Fruit fly (Drosophila melanogaster) whole organism, embryonic: ENCODE data around the gene mus301.
A peak's percentile ranks its signal among the peaks of the same experiment; 100 is the strongest.

Source experiments
- Asciz ChIP-seq: fragments of 200-800 bp; sonication (Bioruptor generic); optimal IDR thresholded peaks from 2 replicates; lab custom pipeline; 2017; ENCODE audit warnings: missing biosample characterization, mild to moderate bottlenecking, missing genetic modification characterization, missing genetic modification reagents
- Atf3 ChIP-seq: fragments of 200-800 bp; sonication (Bioruptor generic); optimal IDR thresholded peaks from 3 replicates; lab custom pipeline; 2016; ENCODE audit warnings: missing biosample characterization, missing genetic modification characterization
- CG10979 ChIP-seq: fragments of 200-800 bp; sonication (Bioruptor generic); optimal IDR thresholded peaks from 2 replicates; lab custom pipeline; 2018; ENCODE audit warnings: missing biosample characterization, mild to moderate bottlenecking, missing genetic modification characterization, moderate library complexity
- CG12659 ChIP-seq: fragments of 200-800 bp; sonication (Bioruptor generic); optimal IDR thresholded peaks from 3 replicates; lab custom pipeline; 2017; ENCODE audit warnings: mild to moderate bottlenecking, missing biosample characterization, missing genetic modification reagents, missing genetic modification characterization
- CG12769 ChIP-seq: fragments of 200-800 bp; sonication (Bioruptor generic); optimal IDR thresholded peaks from 2 replicates; lab custom pipeline; 2019; ENCODE audit warnings: missing biosample characterization, mild to moderate bottlenecking, missing genetic modification characterization, moderate library complexity
- CG14667 ChIP-seq: fragments of 200-800 bp; sonication (Bioruptor generic); IDR thresholded peaks from 2 replicates; pipeline ENCODE4 v1.3.6; 2022; ENCODE audit warnings: missing biosample characterization, missing genetic modification characterization
- CG15269 ChIP-seq: fragments of 200-800 bp; sonication (Bioruptor generic); optimal IDR thresholded peaks from 2 replicates; lab custom pipeline; 2018; ENCODE audit warnings: missing biosample characterization, mild to moderate bottlenecking, missing genetic modification characterization, moderate library complexity
- CG18619 ChIP-seq: fragments of 200-800 bp; sonication (Bioruptor generic); optimal IDR thresholded peaks from 3 replicates; lab custom pipeline; 2017; ENCODE audit warnings: missing biosample characterization, mild to moderate bottlenecking, missing genetic modification characterization
- CG18764 ChIP-seq: fragments of 200-800 bp; sonication (Bioruptor generic); optimal IDR thresholded peaks from 3 replicates; lab custom pipeline; 2016; ENCODE audit warnings: missing biosample characterization, missing genetic modification characterization
- CG2129 ChIP-seq: fragments of 200-800 bp; sonication (Bioruptor generic); IDR thresholded peaks from 2 replicates; pipeline ENCODE4 v1.3.6; 2022; ENCODE audit warnings: missing biosample characterization, missing genetic modification characterization; ENCODE audit not compliant: partially characterized antibody
- CG2199 ChIP-seq: fragments of 200-800 bp; sonication (Bioruptor generic); IDR thresholded peaks from 3 replicates; pipeline ENCODE4 v1.3.6; 2022; ENCODE audit warnings: missing biosample characterization, missing genetic modification characterization
- CG32532 ChIP-seq: fragments of 200-800 bp; sonication (Bioruptor generic); IDR thresholded peaks from 2 replicates; pipeline ENCODE4 v1.3.6; 2022; ENCODE audit warnings: missing biosample characterization, missing genetic modification characterization
- CG32767 ChIP-seq: fragments of 200-800 bp; sonication (Bioruptor generic); IDR thresholded peaks from 2 replicates; pipeline ENCODE4 v1.3.6; 2022; ENCODE audit warnings: missing biosample characterization, missing genetic modification characterization
- CG33213 ChIP-seq: fragments of 200-800 bp; sonication (Bioruptor generic); optimal IDR thresholded peaks from 3 replicates; lab custom pipeline; 2016; ENCODE audit warnings: missing biosample characterization, missing genetic modification characterization
- CG4617 ChIP-seq: fragments of 200-800 bp; sonication (Bioruptor generic); optimal IDR thresholded peaks from 3 replicates; lab custom pipeline; 2016; ENCODE audit warnings: missing biosample characterization, missing genetic modification characterization, borderline replicate concordance
- CG6254 ChIP-seq: fragments of 200-800 bp; sonication (Bioruptor generic); optimal IDR thresholded peaks from 3 replicates; lab custom pipeline; 2017; ENCODE audit warnings: mild to moderate bottlenecking, missing biosample characterization, missing genetic modification reagents, missing genetic modification characterization
- CG6689 ChIP-seq: fragments of 200-800 bp; sonication (Bioruptor generic); IDR thresholded peaks from 2 replicates; pipeline ENCODE4 v1.3.6; 2022; ENCODE audit warnings: missing biosample characterization, missing genetic modification characterization
- CG7745 ChIP-seq: fragments of 200-800 bp; sonication (Bioruptor generic); optimal IDR thresholded peaks from 2 replicates; lab custom pipeline; 2018; ENCODE audit warnings: missing biosample characterization, mild to moderate bottlenecking, missing genetic modification characterization, moderate library complexity
- CTCF ChIP-seq: fragments of 200-800 bp; sonication (Bioruptor generic); optimal IDR thresholded peaks from 2 replicates; lab custom pipeline; 2017; ENCODE audit warnings: missing biosample characterization, mild to moderate bottlenecking, missing genetic modification characterization, moderate library complexity
- CrebB ChIP-seq: fragments of 200-800 bp; sonication (Bioruptor generic); optimal IDR thresholded peaks from 3 replicates; lab custom pipeline; 2018; ENCODE audit warnings: missing biosample characterization, mild to moderate bottlenecking, missing genetic modification characterization
- Dbx ChIP-seq: fragments of 200-800 bp; sonication (Bioruptor generic); IDR thresholded peaks from 3 replicates; pipeline ENCODE4 v1.3.6; 2022; ENCODE audit warnings: missing biosample characterization, missing genetic modification characterization
- Doc3 ChIP-seq: fragments of 200-800 bp; sonication (Bioruptor generic); IDR thresholded peaks from 3 replicates; pipeline ENCODE4 v1.3.6; 2022; ENCODE audit warnings: missing biosample characterization, missing genetic modification characterization; ENCODE audit not compliant: partially characterized antibody
- Drgx ChIP-seq: fragments of 200-800 bp; sonication (Bioruptor generic); IDR thresholded peaks from 2 replicates; pipeline ENCODE4 v1.3.6; 2022; ENCODE audit warnings: missing biosample characterization, missing genetic modification characterization
- Eip74EF ChIP-seq, 2 experiments: fragments of 200-800 bp in 1 of 2; fragments of >200 bp in 1 of 2; sonication (Bioruptor generic) in 1 of 2; optimal IDR thresholded peaks; 2 replicates each; lab custom pipeline; 2017 to 2019; ENCODE audit warnings: missing biosample characterization in 2 of 2, missing genetic modification characterization in 2 of 2, mild to moderate bottlenecking in 1 of 2, moderate library complexity in 1 of 2
- Elba2 ChIP-seq: fragments of 200-800 bp; sonication (Bioruptor generic); optimal IDR thresholded peaks from 3 replicates; lab custom pipeline; 2016; ENCODE audit warnings: missing biosample characterization, missing genetic modification characterization
- Kr ChIP-seq: fragments of 200-800 bp; sonication (Bioruptor generic); optimal IDR thresholded peaks from 2 replicates; lab custom pipeline; 2017; ENCODE audit warnings: missing biosample characterization, mild to moderate bottlenecking, missing genetic modification characterization
- NC2α ChIP-seq: fragments of 200-800 bp; sonication (Bioruptor generic); optimal IDR thresholded peaks from 2 replicates; lab custom pipeline; 2016; ENCODE audit warnings: missing biosample characterization, missing genetic modification characterization
- NK7.1 ChIP-seq: fragments of 200-800 bp; sonication (Bioruptor generic); optimal IDR thresholded peaks from 3 replicates; lab custom pipeline; 2016; ENCODE audit warnings: missing biosample characterization, missing genetic modification characterization
- Pdp1 ChIP-seq, 2 experiments: fragments of 200-800 bp; sonication (Bioruptor generic); optimal IDR thresholded peaks; 3 replicates each; lab custom pipeline; 2016; ENCODE audit warnings: missing biosample characterization in 2 of 2, missing genetic modification characterization in 2 of 2, mild to moderate bottlenecking in 1 of 2, moderate library complexity in 1 of 2
- Xrp1 ChIP-seq: fragments of 200-800 bp; sonication (Bioruptor generic); IDR thresholded peaks from 2 replicates; pipeline ENCODE4 v1.3.6; 2022; ENCODE audit warnings: missing biosample characterization, missing genetic modification characterization
- aop ChIP-seq: fragments of 200-800 bp; sonication (Bioruptor generic); IDR thresholded peaks from 2 replicates; pipeline ENCODE4 v1.3.6; 2022; ENCODE audit warnings: missing biosample characterization, missing genetic modification characterization
- bsh ChIP-seq, 2 experiments: fragments of 200-800 bp; sonication (Bioruptor generic); optimal IDR thresholded peaks; 2 replicates each; lab custom pipeline; 2017 to 2018; ENCODE audit warnings: mild to moderate bottlenecking in 2 of 2, missing biosample characterization in 2 of 2, missing genetic modification characterization in 2 of 2, moderate library complexity in 1 of 2
- btn ChIP-seq: fragments of 200-800 bp; sonication (Bioruptor generic); optimal IDR thresholded peaks from 2 replicates; lab custom pipeline; 2016; ENCODE audit warnings: missing biosample characterization, missing genetic modification characterization
- cato ChIP-seq: fragments of 200-800 bp; sonication (Bioruptor generic); optimal IDR thresholded peaks from 2 replicates; lab custom pipeline; 2016; ENCODE audit warnings: missing biosample characterization, missing genetic modification characterization, borderline replicate concordance
- croc ChIP-seq: fragments of 200-800 bp; sonication (Bioruptor generic); conservative IDR thresholded peaks from 3 replicates; pipeline ENCODE4 v1.3.6; 2022; ENCODE audit warnings: missing biosample characterization, missing genetic modification characterization
- dm ChIP-seq: fragments of 200-800 bp; sonication (Bioruptor generic); optimal IDR thresholded peaks from 3 replicates; lab custom pipeline; 2016; ENCODE audit warnings: missing biosample characterization, missing genetic modification characterization
- dmrt11E ChIP-seq: fragments of 200-800 bp; sonication (Bioruptor generic); optimal IDR thresholded peaks from 3 replicates; lab custom pipeline; 2018; ENCODE audit warnings: missing biosample characterization, mild to moderate bottlenecking, missing genetic modification characterization, moderate library complexity
- exex ChIP-seq: fragments of 200-800 bp; sonication (Bioruptor generic); optimal IDR thresholded peaks from 4 replicates; lab custom pipeline; 2018; ENCODE audit warnings: missing biosample characterization, mild to moderate bottlenecking, missing genetic modification characterization, moderate library complexity
- fru ChIP-seq: fragments of >200 bp; optimal IDR thresholded peaks from 2 replicates; lab custom pipeline; 2017
- fu2 ChIP-seq: fragments of 200-800 bp; sonication (Bioruptor generic); optimal IDR thresholded peaks from 2 replicates; lab custom pipeline; 2016; ENCODE audit warnings: missing biosample characterization, missing genetic modification characterization
- grau ChIP-seq: fragments of 200-800 bp; optimal IDR thresholded peaks from 3 replicates; lab custom pipeline; 2019; ENCODE audit warnings: missing biosample characterization, mild to moderate bottlenecking, missing genetic modification characterization, moderate library complexity
- her ChIP-seq: fragments of 200-800 bp; sonication (Bioruptor generic); optimal IDR thresholded peaks from 2 replicates; lab custom pipeline; 2016; ENCODE audit warnings: missing biosample characterization, missing genetic modification characterization
- hth ChIP-seq: fragments of >200 bp; optimal IDR thresholded peaks from 2 replicates; lab custom pipeline; 2017; ENCODE audit warnings: inconsistent platforms
- nom ChIP-seq: fragments of 200-800 bp; sonication (Bioruptor generic); optimal IDR thresholded peaks from 2 replicates; lab custom pipeline; 2017; ENCODE audit warnings: missing biosample characterization, missing genetic modification characterization, mild to moderate bottlenecking, moderate library complexity, missing genetic modification reagents
- schlank ChIP-seq: fragments of 200-800 bp; sonication (Bioruptor generic); optimal IDR thresholded peaks from 2 replicates; lab custom pipeline; 2018; ENCODE audit warnings: missing biosample characterization, mild to moderate bottlenecking, missing genetic modification characterization
- seq ChIP-seq: fragments of 200-800 bp; sonication (Bioruptor generic); IDR thresholded peaks from 2 replicates; pipeline ENCODE4 v1.3.6; 2022; ENCODE audit warnings: missing biosample characterization, missing genetic modification characterization
- tll ChIP-seq, 2 experiments: fragments of 200-800 bp in 1 of 2; fragments of >200 bp in 1 of 2; sonication (Bioruptor generic) in 1 of 2; optimal IDR thresholded peaks; 2 replicates each; lab custom pipeline; 2017 to 2019; ENCODE audit warnings: missing biosample characterization in 2 of 2, missing genetic modification characterization in 2 of 2, mild to moderate bottlenecking in 1 of 2, moderate library complexity in 1 of 2
- zfh1 ChIP-seq: fragments of 200-800 bp; sonication (Bioruptor generic); IDR thresholded peaks from 3 replicates; pipeline ENCODE4 v1.3.6; 2022; ENCODE audit warnings: missing biosample characterization, missing genetic modification characterization

The mus301 gene

DNA sequence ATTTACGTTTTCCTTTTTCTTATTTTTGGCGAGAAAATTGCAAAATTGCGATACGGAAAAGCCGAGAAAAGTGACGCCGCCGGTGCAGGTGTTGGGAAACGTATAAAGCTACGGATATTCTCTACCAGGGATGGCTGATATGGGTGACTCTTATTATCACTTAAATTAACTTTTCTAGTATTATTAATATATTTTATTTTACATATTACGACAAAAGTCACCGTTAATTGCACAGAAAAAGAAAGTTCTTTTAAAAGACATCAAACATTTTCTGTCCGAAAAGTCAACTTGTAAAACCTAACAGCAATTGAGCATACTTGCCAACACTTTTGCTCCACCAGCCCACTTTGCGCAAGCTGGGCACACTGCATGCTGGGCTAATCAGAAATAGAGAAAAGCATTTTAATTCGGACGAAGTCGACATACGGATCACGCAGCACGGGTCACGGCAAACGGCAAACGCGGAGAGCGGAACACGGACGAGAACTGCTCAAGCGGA is 9.8 kb upstream of the mus301 start, which contains the start of the genes Cds and Uba2 (continued):
- TF ChIP-seq CG7745 (tag; lab: Kevin White, UChicago) (no peak), cato (GFP tag; lab: Kevin White, UChicago) (peak; percentile 90), Pdp1 (GFP tag; optimal IDR thresholded peaks at IDR 0.05; lab: Kevin White, UChicago) (peak; percentile 69 to 80), CrebB (tag; lab: Kevin White, UChicago) (peak; percentile 85), bsh (GFP tag; optimal IDR thresholded peaks at IDR 0.05; lab: Kevin White, UChicago) (peak in 1 of 2 experiments; percentile 91), grau (tag; lab: Kevin White, UChicago) (peak; percentile 94)

DNA sequence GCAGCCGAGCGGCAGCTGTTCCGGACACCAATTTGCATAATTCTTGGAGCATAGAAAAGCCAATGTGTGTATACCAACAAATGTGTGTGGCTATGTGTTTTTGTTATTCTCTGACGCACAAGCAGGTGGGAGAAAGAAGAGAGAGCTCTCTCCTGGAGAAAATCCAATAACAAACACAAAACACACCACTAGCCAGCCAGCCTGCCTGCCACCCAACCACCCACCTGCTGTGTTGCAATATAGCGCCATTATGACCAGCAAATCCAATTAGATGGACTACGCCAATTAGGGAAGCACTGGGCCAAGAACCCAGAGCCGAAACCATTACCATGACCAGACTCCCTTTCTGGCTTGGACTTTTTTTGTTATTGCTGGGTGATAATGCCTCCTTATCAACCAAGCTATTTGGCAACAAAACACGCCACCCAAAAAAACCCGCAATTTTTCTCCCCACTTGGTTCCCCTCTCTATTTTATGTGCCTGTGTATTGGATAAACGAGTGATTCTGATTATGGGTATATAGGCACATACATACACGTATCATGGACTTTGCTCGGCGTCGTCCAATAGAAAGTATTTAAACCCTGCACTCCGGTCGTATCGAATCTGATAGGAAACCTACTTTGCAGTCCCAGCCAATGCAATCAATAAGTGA is 9.1 kb upstream of the mus301 start:
- no peak for TF ChIP-seq CG6689
- peak; percentile 69 for TF ChIP-seq Elba2 (GFP tag; lab: Kevin White, UChicago)
- peak; percentile 14 for TF ChIP-seq nom (GFP tag; lab: Kevin White, UChicago)
- TF ChIP-seq Kr (GFP tag; lab: Kevin White, UChicago) = no peak
- TF ChIP-seq NC2α (GFP tag; lab: Kevin White, UChicago) = no peak
- TF ChIP-seq CG10979 (tag; lab: Kevin White, UChicago) = no peak
- TF ChIP-seq CG18764 (GFP tag; lab: Kevin White, UChicago) = no peak
- TF ChIP-seq Atf3 = no peak
- no peak for TF ChIP-seq CG33213 (GFP tag; lab: Kevin White, UChicago)
- no peak for TF ChIP-seq dmrt11E (tag; lab: Kevin White, UChicago)
- no peak for TF ChIP-seq croc (GFP tag; lab: Robert Waterston, UW)
- no peak for TF ChIP-seq CG14667 (GFP tag; lab: Robert Waterston, UW)
- no peak for TF ChIP-seq Eip74EF (GFP tag; optimal IDR thresholded peaks at IDR 0.05; lab: Kevin White, UChicago)
- no peak for TF ChIP-seq schlank
- no peak for TF ChIP-seq CG6254 (GFP tag; lab: Kevin White, UChicago)
- no peak for TF ChIP-seq btn (GFP tag; lab: Kevin White, UChicago)
- TF ChIP-seq CG12769 (tag; lab: Kevin White, UChicago) = peak; percentile 38
- TF ChIP-seq exex (tag; lab: Kevin White, UChicago) = peak; percentile 15
- 0 out of 3 replicates have a peak, but pooled peaks have one; percentile 16 for TF ChIP-seq zfh1 (GFP tag; lab: Robert Waterston, UW)
- no peak for TF ChIP-seq CG2199 (GFP tag; lab: Robert Waterston, UW)
- TF ChIP-seq CG12659 (GFP tag; lab: Kevin White, UChicago) = no peak
- 0 out of 2 replicates have a peak, but pooled peaks have one; percentile 27 for TF ChIP-seq CG32532
- no peak for TF ChIP-seq fu2 (GFP tag; lab: Kevin White, UChicago)
- no peak for TF ChIP-seq Dbx (GFP tag; lab: Robert Waterston, UW)
- no peak for TF ChIP-seq Xrp1 (GFP tag; lab: Robert Waterston, UW)
- no peak for TF ChIP-seq CG15269 (tag; lab: Kevin White, UChicago)
- no peak for TF ChIP-seq CG18619 (GFP tag; lab: Kevin White, UChicago)
- no peak for TF ChIP-seq Doc3 (GFP tag; lab: Robert Waterston, UW)
- TF ChIP-seq CG2129 = no peak
- no peak for TF ChIP-seq NK7.1 (GFP tag; lab: Kevin White, UChicago)
- TF ChIP-seq fru (lab: Kevin White, UChicago) = no peak
- TF ChIP-seq CTCF (GFP tag; lab: Kevin White, UChicago) = no peak
- TF ChIP-seq Asciz (GFP tag; lab: Kevin White, UChicago) = no peak
- TF ChIP-seq Drgx (GFP tag; lab: Robert Waterston, UW) = no peak
- no peak for TF ChIP-seq her (GFP tag; lab: Kevin White, UChicago)
- TF ChIP-seq hth (lab: Kevin White, UChicago) = no peak
- TF ChIP-seq tll (GFP tag; optimal IDR thresholded peaks at IDR 0.05; lab: Kevin White, UChicago) = no peak
- TF ChIP-seq CG32767 (GFP tag; lab: Robert Waterston, UW) = peak; percentile 22; the same call in 1 of the 2 replicates
- TF ChIP-seq dm = no peak
- TF ChIP-seq CG4617 = no peak
- 0 out of 2 replicates have a peak, but pooled peaks have one; percentile 6 for TF ChIP-seq seq
- no peak for TF ChIP-seq aop (GFP tag; lab: Robert Waterston, UW)
